Fruit fly (Drosophila melanogaster) whole organism, pupa: ENCODE measurements around the gene CG7579.

Experiments used
- CG13204 ChIP-seq: fragments of 200-800 bp; sonication (Bioruptor generic); optimal IDR thresholded peaks from 2 replicates; lab custom pipeline; 2018; ENCODE audit warnings: missing biosample characterization, mild to moderate bottlenecking, missing genetic modification characterization, moderate library complexity
- CG14655 ChIP-seq: fragments of 200-800 bp; sonication (Bioruptor generic); optimal IDR thresholded peaks from 3 replicates; lab custom pipeline; 2017; ENCODE audit warnings: mild to moderate bottlenecking, missing biosample characterization, missing genetic modification reagents, missing genetic modification characterization
- CG15710 ChIP-seq: fragments of 200-800 bp; sonication (Bioruptor generic); optimal IDR thresholded peaks from 2 replicates; lab custom pipeline; 2018; ENCODE audit warnings: missing biosample characterization, mild to moderate bottlenecking, missing genetic modification characterization, moderate library complexity
- CG17806 ChIP-seq: fragments of 200-800 bp; sonication (Bioruptor generic); optimal IDR thresholded peaks from 2 replicates; lab custom pipeline; 2018; ENCODE audit warnings: missing biosample characterization, mild to moderate bottlenecking, missing genetic modification characterization, moderate library complexity
- CG8159 ChIP-seq: fragments of 200-800 bp; sonication (Bioruptor generic); optimal IDR thresholded peaks from 3 replicates; lab custom pipeline; 2018; ENCODE audit warnings: missing biosample characterization, mild to moderate bottlenecking, missing genetic modification characterization, moderate library complexity
- D1 ChIP-seq: fragments of 200-800 bp; sonication (Bioruptor generic); optimal IDR thresholded peaks from 2 replicates; lab custom pipeline; 2018; ENCODE audit warnings: missing biosample characterization, mild to moderate bottlenecking, missing genetic modification characterization, moderate library complexity
- EcR ChIP-seq: fragments of 200-800 bp; sonication (Bioruptor generic); optimal IDR thresholded peaks from 3 replicates; lab custom pipeline; 2019; ENCODE audit warnings: missing biosample characterization, missing genetic modification characterization, mild to moderate bottlenecking, moderate library complexity, missing genetic modification reagents
- Ets98B ChIP-seq: fragments of 200-800 bp; sonication (Bioruptor generic); IDR thresholded peaks from 2 replicates; pipeline ENCODE4 v1.3.6; 2022; ENCODE audit warnings: missing biosample characterization, missing genetic modification characterization
- Pif1B ChIP-seq: fragments of 200-800 bp; sonication (Bioruptor generic); optimal IDR thresholded peaks from 3 replicates; lab custom pipeline; 2016; ENCODE audit warnings: missing biosample characterization, missing genetic modification characterization
- Snoo ChIP-seq: fragments of 200-800 bp; sonication (Bioruptor generic); optimal IDR thresholded peaks from 3 replicates; lab custom pipeline; 2017; ENCODE audit warnings: missing biosample characterization, mild to moderate bottlenecking, missing genetic modification characterization, inconsistent platforms
- gl ChIP-seq: fragments of 200-800 bp; sonication (Bioruptor generic); optimal IDR thresholded peaks from 2 replicates; lab custom pipeline; 2018; ENCODE audit warnings: missing biosample characterization, mild to moderate bottlenecking, missing genetic modification characterization
- rn ChIP-seq: fragments of 200-800 bp; sonication (Bioruptor generic); IDR thresholded peaks from 2 replicates; pipeline ENCODE4 v1.3.6; 2022; ENCODE audit warnings: missing biosample characterization, missing genetic modification characterization

- TF ChIP-seq gl (no peak), Pif1B (GFP tag; lab: Kevin White, UChicago) (no peak), CG8159 (tag; lab: Kevin White, UChicago) (no peak), Ets98B (GFP tag; lab: Robert Waterston, UW) (no peak), rn (GFP tag; lab: Robert Waterston, UW) (no peak), Snoo (no peak), CG13204 (GFP tag; lab: Kevin White, UChicago) (no peak), D1 (tag; lab: Kevin White, UChicago) (no peak), EcR (GFP tag; lab: Kevin White, UChicago) (no peak), CG15710 (tag; lab: Kevin White, UChicago) (no peak), CG14655 (GFP tag; lab: Kevin White, UChicago) (no peak), CG17806 (tag; lab: Kevin White, UChicago) (no peak)
Observed at dm6 chr3L:15647712-15648621, 35.3 kb downstream of the CG7579 start, which contains the start of the genes comm3 and CG43083.
